Worm (Caenorhabditis elegans): ENCODE data around the gene C15C8.4.
A peak's percentile ranks its signal among the peaks of the same experiment; 100 is the strongest.

Gene C15C8.4

ce11 chrV:12743778-12744502 lies 3.3 kb downstream of the C15C8.4 start (continued):
- no peak for TF ChIP-seq nhr-6 (tag; optimal IDR thresholded peaks at IDR 0.05)
- no peak for TF ChIP-seq nhr-111 (GFP tag; optimal IDR thresholded peaks at IDR 0.05)
- TF ChIP-seq zag-1 (tag; optimal IDR thresholded peaks at IDR 0.05), result no peak
- peak; percentile 2 for TF ChIP-seq spr-1 (tag; optimal IDR thresholded peaks at IDR 0.05)
- TF ChIP-seq daf-19 (GFP tag; conservative IDR thresholded peaks at IDR 0.05), result no peak
- TF ChIP-seq mxl-2 (GFP tag; conservative IDR thresholded peaks at IDR 0.05), result no peak
- TF ChIP-seq pqm-1 (tag; optimal IDR thresholded peaks at IDR 0.05), result peak; percentile 28
- TF ChIP-seq mes-2 (tag; optimal IDR thresholded peaks at IDR 0.05; ENCODE audit: poor library complexity, severe bottlenecking), result peak; percentile 69
- TF ChIP-seq nhr-48 (tag; optimal IDR thresholded peaks at IDR 0.05), result peak; percentile 13
- no peak for TF ChIP-seq ama-1 (optimal IDR thresholded peaks at IDR 0.05)
- TF ChIP-seq zfp-2 (tag; optimal IDR thresholded peaks at IDR 0.05), result no peak
- peak; percentile 29 for TF ChIP-seq nhr-10 (tag; optimal IDR thresholded peaks at IDR 0.05)
- no peak for TF ChIP-seq ctbp-1 (GFP tag; IDR thresholded peaks at IDR 0.05)
- TF ChIP-seq egl-43 (GFP tag; IDR thresholded peaks at IDR 0.05), result no peak
- no peak for TF ChIP-seq unc-39 (tag; optimal IDR thresholded peaks at IDR 0.05)
- TF ChIP-seq arid-1 (GFP tag; conservative IDR thresholded peaks at IDR 0.05), result no peak
- TF ChIP-seq spr-3 (GFP tag; optimal IDR thresholded peaks at IDR 0.05), result no peak
- no peak for TF ChIP-seq nhr-11 (tag; optimal IDR thresholded peaks at IDR 0.05)
- TF ChIP-seq unc-130 (GFP tag; optimal IDR thresholded peaks at IDR 0.05), result no peak
- TF ChIP-seq dmd-6 (GFP tag; IDR thresholded peaks at IDR 0.05), result no peak
- TF ChIP-seq hlh-11 (tag; optimal IDR thresholded peaks at IDR 0.05), result no peak
- no peak for TF ChIP-seq aly-2 (tag; optimal IDR thresholded peaks at IDR 0.05)
- TF ChIP-seq Y105C5A.15 (GFP tag; IDR thresholded peaks at IDR 0.05), result no peak
- TF ChIP-seq ztf-11 (tag; optimal IDR thresholded peaks at IDR 0.05), result no peak
- TF ChIP-seq mdt-29 (GFP tag; IDR thresholded peaks at IDR 0.05), result no peak
- no peak for TF ChIP-seq madf-9 (GFP tag; conservative IDR thresholded peaks at IDR 0.05)
- TF ChIP-seq lin-38 (GFP tag; IDR thresholded peaks at IDR 0.05), result no peak
- TF ChIP-seq T20F7.1 (GFP tag; optimal IDR thresholded peaks at IDR 0.05), result no peak
- TF ChIP-seq set-16 (GFP tag; IDR thresholded peaks at IDR 0.05), result no peak
- no peak for TF ChIP-seq lsy-2 (tag; optimal IDR thresholded peaks at IDR 0.05)
- TF ChIP-seq nhr-77 (tag; optimal IDR thresholded peaks at IDR 0.05), result no peak
- TF ChIP-seq F26F4.8 (GFP tag; conservative IDR thresholded peaks at IDR 0.05), result no peak
- TF ChIP-seq ceh-20 (GFP tag; IDR thresholded peaks at IDR 0.05), result no peak
- no peak for TF ChIP-seq nhr-237 (tag; optimal IDR thresholded peaks at IDR 0.05)
- no peak for TF ChIP-seq egl-27 (tag; optimal IDR thresholded peaks at IDR 0.05)

DNA sequence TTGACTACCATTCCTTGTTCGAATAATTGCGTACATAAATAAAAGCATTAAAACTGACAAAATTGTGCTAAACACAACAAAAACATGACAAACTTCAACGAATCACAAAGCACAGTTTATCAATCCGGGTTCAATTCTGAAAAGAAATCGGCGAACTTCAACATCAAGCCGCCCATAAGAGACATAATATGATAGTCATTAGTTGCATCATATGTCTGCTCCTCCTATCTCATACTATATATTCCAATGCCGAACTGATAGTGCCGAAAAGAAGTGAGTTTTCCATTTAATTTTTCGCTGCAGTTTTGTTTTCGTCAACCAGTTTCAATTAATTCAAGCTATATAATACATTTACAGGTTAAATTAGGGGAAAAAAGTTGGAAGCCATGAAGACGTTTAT lies 5.6 kb downstream of the C15C8.4 start, which contains the start of gene hrg-7:
Gene hrg-7, plus strand, starts transcription at position 358 of the 400 bp plus-strand sequence.
- TF ChIP-seq nhr-28 (tag; optimal IDR thresholded peaks at IDR 0.05), result peak; percentile 69
- peak; percentile 81 for TF ChIP-seq pqm-1 (tag; optimal IDR thresholded peaks at IDR 0.05)
- no peak for TF ChIP-seq daf-16 (GFP tag; optimal IDR thresholded peaks at IDR 0.05)
- peak; percentile 63 for TF ChIP-seq daf-16 (tag; optimal IDR thresholded peaks at IDR 0.05)
- peak in 1 of 2 experiments; percentile 10 for TF ChIP-seq lsy-2 (tag; optimal IDR thresholded peaks at IDR 0.05)
- TF ChIP-seq dve-1 (tag; optimal IDR thresholded peaks at IDR 0.05; ENCODE audit: insufficient read depth), result peak; percentile 64
- peak; percentile 10 for TF ChIP-seq mep-1 (tag; optimal IDR thresholded peaks at IDR 0.05)
- TF ChIP-seq ztf-7 (tag; optimal IDR thresholded peaks at IDR 0.05), result peak; percentile 96
- TF ChIP-seq nhr-6 (tag; optimal IDR thresholded peaks at IDR 0.05), result peak; percentile 40
- TF ChIP-seq F37D6.2 (tag; optimal IDR thresholded peaks at IDR 0.05), result no peak
- TF ChIP-seq hlh-11 (tag; optimal IDR thresholded peaks at IDR 0.05), result peak; percentile 51
- TF ChIP-seq mes-2 (tag; optimal IDR thresholded peaks at IDR 0.05; ENCODE audit: poor library complexity, severe bottlenecking), result no peak
- peak; percentile 39; the same call in 1 of the 2 replicates for TF ChIP-seq dmd-6 (GFP tag; IDR thresholded peaks at IDR 0.05)
- no peak for TF ChIP-seq madf-5 (GFP tag; IDR thresholded peaks at IDR 0.05)
